Worm (Caenorhabditis elegans) whole organism, young adult: ENCODE results near the gene ZC239.17.

Experiments
- C06A6.2 ChIP-seq: fragments of 200-800 bp; sonication (Bioruptor generic); conservative IDR thresholded peaks from 2 replicates; pipeline ENCODE4 v1.3.6; 2022; ENCODE audit warnings: missing genetic modification characterization, missing compliant biosample characterization
- F33H1.4 ChIP-seq: fragments of 200-800 bp; sonication (Bioruptor generic); IDR thresholded peaks from 2 replicates; pipeline ENCODE4 v1.3.6; 2022; ENCODE audit warnings: missing genetic modification reagents, missing genetic modification characterization, missing compliant biosample characterization
- F55B11.4 ChIP-seq: sonication (generic microtip); optimal IDR thresholded peaks from 2 replicates; lab custom pipeline; 2016; ENCODE audit warnings: missing compliant biosample characterization, missing genetic modification characterization, borderline replicate concordance; ENCODE audit not compliant: insufficient read depth
- F57A8.1 ChIP-seq: fragments of 200-800 bp; sonication (Bioruptor generic); optimal IDR thresholded peaks from 2 replicates; lab custom pipeline; 2018; ENCODE audit warnings: mild to moderate bottlenecking, missing genetic modification characterization, moderate library complexity, missing compliant biosample characterization
- F57C9.4 ChIP-seq: sonication (generic microtip); optimal IDR thresholded peaks from 2 replicates; lab custom pipeline; 2017; ENCODE audit warnings: mild to moderate bottlenecking, missing genetic modification characterization, missing compliant biosample characterization
- T07F8.4 ChIP-seq: sonication (generic microtip); optimal IDR thresholded peaks from 2 replicates; lab custom pipeline; 2016; ENCODE audit warnings: mild to moderate bottlenecking, missing genetic modification characterization, moderate library complexity, missing compliant biosample characterization
- Y53F4B.3 ChIP-seq: fragments of 200-800 bp; sonication (Bioruptor generic); IDR thresholded peaks from 2 replicates; pipeline ENCODE4 v1.3.6; 2022; ENCODE audit warnings: missing genetic modification reagents, missing genetic modification characterization, missing compliant biosample characterization
- Y95B8A.8 ChIP-seq: fragments of 200-800 bp; sonication (Bioruptor generic); IDR thresholded peaks from 2 replicates; pipeline ENCODE4 v1.3.6; 2022; ENCODE audit warnings: missing genetic modification reagents, missing genetic modification characterization, missing compliant biosample characterization
- akir-1 ChIP-seq: fragments of 200-800 bp; sonication (Bioruptor generic); optimal IDR thresholded peaks from 2 replicates; lab custom pipeline; 2018; ENCODE audit warnings: mild to moderate bottlenecking, missing genetic modification characterization, moderate library complexity, missing compliant biosample characterization
- ama-1 ChIP-seq, 3 experiments: fragments of 150-350 bp in 1 of 3; sonication (generic microtip) in 2 of 3; optimal IDR thresholded peaks; 2 replicates each; lab custom pipeline; 2014 to 2018; ENCODE audit warnings: missing biosample characterization in 2 of 3, missing genetic modification characterization in 2 of 3, missing genetic modification reagents in 2 of 3
- aptf-2 ChIP-seq: fragments of 200-800 bp; sonication (Bioruptor generic); conservative IDR thresholded peaks from 2 replicates; pipeline ENCODE4 v1.3.6; 2022; ENCODE audit warnings: missing genetic modification reagents, missing genetic modification characterization, missing compliant biosample characterization
- attf-6 ChIP-seq: fragments of 200-800 bp; sonication (Bioruptor generic); IDR thresholded peaks from 2 replicates; pipeline ENCODE4 v1.3.6; 2022; ENCODE audit warnings: missing genetic modification reagents, missing genetic modification characterization, missing compliant biosample characterization
- ceh-100 ChIP-seq: fragments of 200-800 bp; sonication (Bioruptor generic); IDR thresholded peaks from 2 replicates; pipeline ENCODE4 v1.3.6; 2022; ENCODE audit warnings: missing genetic modification reagents, missing genetic modification characterization, missing compliant biosample characterization
- ceh-40 ChIP-seq: fragments of 200-800 bp; sonication (Bioruptor generic); IDR thresholded peaks from 2 replicates; pipeline ENCODE4 v1.3.6; 2022; ENCODE audit warnings: missing genetic modification characterization, missing compliant biosample characterization
- ceh-58 ChIP-seq: fragments of 200-800 bp; sonication (Bioruptor generic); IDR thresholded peaks from 2 replicates; pipeline ENCODE4 v1.3.6; 2022; ENCODE audit warnings: missing genetic modification characterization, missing compliant biosample characterization
- ceh-91 ChIP-seq: fragments of 200-800 bp; sonication (Bioruptor generic); IDR thresholded peaks from 2 replicates; pipeline ENCODE4 v1.3.6; 2022; ENCODE audit warnings: missing genetic modification reagents, missing genetic modification characterization, missing compliant biosample characterization
- egl-44 ChIP-seq: fragments of 200-800 bp; sonication (Bioruptor generic); IDR thresholded peaks from 2 replicates; pipeline ENCODE4 v1.3.6; 2022; ENCODE audit warnings: missing genetic modification reagents, missing genetic modification characterization, missing compliant biosample characterization
- egrh-3 ChIP-seq: fragments of 200-800 bp; sonication (Bioruptor generic); IDR thresholded peaks from 2 replicates; pipeline ENCODE4 v1.3.6; 2022; ENCODE audit warnings: missing genetic modification reagents, missing genetic modification characterization, missing compliant biosample characterization
- gei-17 ChIP-seq: fragments of 200-800 bp; sonication (Bioruptor generic); optimal IDR thresholded peaks from 2 replicates; lab custom pipeline; 2018; ENCODE audit warnings: mild to moderate bottlenecking, missing genetic modification characterization, missing compliant biosample characterization
- hmg-1.2 ChIP-seq: fragments of 200-800 bp; sonication (Bioruptor generic); IDR thresholded peaks from 2 replicates; pipeline ENCODE4 v1.3.6; 2022; ENCODE audit warnings: missing genetic modification reagents, missing genetic modification characterization, missing compliant biosample characterization
- hsf-1 ChIP-seq: fragments of 200-800 bp; sonication (Bioruptor generic); IDR thresholded peaks from 2 replicates; pipeline ENCODE4 v1.3.6; 2022; ENCODE audit warnings: missing genetic modification reagents, missing genetic modification characterization, missing compliant biosample characterization
- let-526 ChIP-seq: fragments of 200-800 bp; sonication (Bioruptor generic); IDR thresholded peaks from 2 replicates; pipeline ENCODE4 v1.3.6; 2022; ENCODE audit warnings: missing genetic modification reagents, missing genetic modification characterization, missing compliant biosample characterization
- lin-26 ChIP-seq: fragments of 200-800 bp; sonication (Bioruptor generic); IDR thresholded peaks from 2 replicates; pipeline ENCODE4 v1.3.6; 2022; ENCODE audit warnings: missing genetic modification reagents, missing genetic modification characterization, missing compliant biosample characterization
- lir-1 ChIP-seq: fragments of 200-800 bp; sonication (Bioruptor generic); conservative IDR thresholded peaks from 2 replicates; pipeline ENCODE4 v1.3.6; 2022; ENCODE audit warnings: missing genetic modification reagents, missing genetic modification characterization, missing compliant biosample characterization
- lsl-1 ChIP-seq: fragments of 200-800 bp; sonication (Bioruptor generic); optimal IDR thresholded peaks from 2 replicates; lab custom pipeline; 2018; ENCODE audit warnings: mild to moderate bottlenecking, missing genetic modification characterization, moderate library complexity, missing compliant biosample characterization
- madf-8 ChIP-seq: fragments of 200-800 bp; sonication (Bioruptor generic); conservative IDR thresholded peaks from 2 replicates; pipeline ENCODE4 v1.3.6; 2022; ENCODE audit warnings: missing genetic modification reagents, missing genetic modification characterization, missing compliant biosample characterization
- mel-28 ChIP-seq: sonication (generic microtip); optimal IDR thresholded peaks from 2 replicates; lab custom pipeline; 2016; ENCODE audit warnings: borderline replicate concordance, mild to moderate bottlenecking, missing genetic modification characterization, missing compliant biosample characterization
- nhr-80 ChIP-seq: sonication (generic microtip); optimal IDR thresholded peaks from 2 replicates; lab custom pipeline; 2016; ENCODE audit warnings: missing genetic modification characterization, missing compliant biosample characterization
- pha-4 ChIP-seq: fragments of 150-350 bp; sonication (generic microtip); optimal IDR thresholded peaks from 2 replicates; lab custom pipeline; 2014; ENCODE audit warnings: missing biosample characterization, missing genetic modification reagents, missing genetic modification characterization
- sdz-38 ChIP-seq: sonication (generic microtip); optimal IDR thresholded peaks from 2 replicates; lab custom pipeline; 2016; ENCODE audit warnings: missing genotype, missing genetic modification characterization, missing compliant biosample characterization
- unc-62 ChIP-seq: fragments of 150-350 bp; optimal IDR thresholded peaks from 2 replicates; lab custom pipeline; 2014; ENCODE audit warnings: missing biosample characterization, missing genetic modification reagents, missing genetic modification characterization
- xnd-1 ChIP-seq: sonication (generic microtip); optimal IDR thresholded peaks from 2 replicates; lab custom pipeline; 2016; ENCODE audit warnings: missing genotype, missing genetic modification reagents, missing genetic modification characterization, missing compliant biosample characterization
- ztf-22 ChIP-seq: fragments of 200-800 bp; sonication (Bioruptor generic); optimal IDR thresholded peaks from 2 replicates; lab custom pipeline; 2018; ENCODE audit warnings: mild to moderate bottlenecking, missing genetic modification characterization, moderate library complexity, missing compliant biosample characterization
- ztf-25 ChIP-seq: fragments of 200-800 bp; sonication (Bioruptor generic); IDR thresholded peaks from 2 replicates; pipeline ENCODE4 v1.3.6; 2022; ENCODE audit warnings: missing genetic modification reagents, missing genetic modification characterization, missing compliant biosample characterization
- ztf-3 ChIP-seq: fragments of 200-800 bp; sonication (Bioruptor generic); optimal IDR thresholded peaks from 2 replicates; lab custom pipeline; 2018; ENCODE audit warnings: mild to moderate bottlenecking, missing genetic modification characterization, missing compliant biosample characterization

ZC239.17 gene

ce11 chrII:3210365-3210764 is 15.3 kb downstream of the ZC239.17 start, which contains the start of gene ZC239.5:
ZC239.5 (plus strand) TSS chrII:3210665.
- no peak for TF ChIP-seq Y95B8A.8 (GFP tag; lab: Robert Waterston, UW)
- TF ChIP-seq C06A6.2 (GFP tag; lab: Robert Waterston, UW), result no peak
- TF ChIP-seq madf-8, result no peak
- no peak for TF ChIP-seq F33H1.4 (GFP tag; lab: Robert Waterston, UW)
- no peak for TF ChIP-seq T07F8.4
- no peak for TF ChIP-seq ztf-3 (GFP tag; lab: Kevin White, UChicago)
- no peak for TF ChIP-seq ceh-40 (GFP tag; lab: Robert Waterston, UW)
- TF ChIP-seq akir-1 (GFP tag; lab: Kevin White, UChicago), result no peak
- no peak for TF ChIP-seq sdz-38
- no peak for TF ChIP-seq lsl-1 (GFP tag; lab: Kevin White, UChicago)
- no peak for TF ChIP-seq gei-17
- no peak for TF ChIP-seq attf-6 (GFP tag; lab: Robert Waterston, UW)
- no peak for TF ChIP-seq ceh-58 (GFP tag; lab: Robert Waterston, UW)
- TF ChIP-seq ama-1 (optimal IDR thresholded peaks at IDR 0.05; lab: Kevin White, UChicago), result no peak
- TF ChIP-seq ama-1 (GFP tag; optimal IDR thresholded peaks at IDR 0.05; lab: Kevin White, UChicago), result no peak
- TF ChIP-seq unc-62 (GFP tag; lab: Kevin White, UChicago), result no peak
- TF ChIP-seq lin-26 (GFP tag; lab: Robert Waterston, UW), result no peak

ce11 chrII:3209251-3209650 is 16.4 kb downstream of the ZC239.17 start, which contains the start of gene ZC239.6:
ZC239.6 (plus strand) TSS chrII:3209631.
- peak; percentile 46; the same call in 1 of the 2 replicates for TF ChIP-seq hmg-1.2 (GFP tag; lab: Robert Waterston, UW)
- no peak for TF ChIP-seq unc-62 (GFP tag; lab: Kevin White, UChicago)
- TF ChIP-seq hsf-1 (GFP tag; lab: Robert Waterston, UW), result peak; percentile 53; the same call in 1 of the 2 replicates

ce11 chrII:3208679-3209078 is 17.0 kb downstream of the ZC239.17 start, which contains the start of gene sdz-35:
sdz-35 (minus strand) TSS chrII:3208779.
- no peak for TF ChIP-seq ceh-91 (GFP tag; lab: Robert Waterston, UW)
- no peak for TF ChIP-seq gei-17
- TF ChIP-seq F55B11.4 (tag; lab: Kevin White, UChicago), result no peak
- TF ChIP-seq Y53F4B.3 (GFP tag; lab: Robert Waterston, UW), result no peak
- no peak for TF ChIP-seq egl-44 (GFP tag; lab: Robert Waterston, UW)
- TF ChIP-seq aptf-2, result no peak
- TF ChIP-seq ztf-25, result no peak
- no peak for TF ChIP-seq nhr-80 (tag; lab: Kevin White, UChicago)
- no peak for TF ChIP-seq ztf-22 (GFP tag; lab: Kevin White, UChicago)
- no peak for TF ChIP-seq let-526 (GFP tag; lab: Robert Waterston, UW)
- TF ChIP-seq lir-1, result no peak
- TF ChIP-seq xnd-1 (tag; lab: Kevin White, UChicago), result no peak
- TF ChIP-seq Y95B8A.8 (GFP tag; lab: Robert Waterston, UW), result no peak
- no peak for TF ChIP-seq F57C9.4
- TF ChIP-seq egrh-3, result no peak
- TF ChIP-seq pha-4, result no peak
- TF ChIP-seq ceh-100 (GFP tag; lab: Robert Waterston, UW), result no peak
- TF ChIP-seq mel-28, result no peak
- no peak for TF ChIP-seq F57A8.1 (GFP tag; lab: Kevin White, UChicago)
